Worm (Caenorhabditis elegans) whole organism, L2 larva: Measurements from ENCODE around the gene ZK402.2.

ENCODE experiments used
- C34F6.9 ChIP-seq: fragments of 150-350 bp; optimal IDR thresholded peaks from 2 replicates; lab custom pipeline; 2014; ENCODE audit warnings: missing biosample characterization, missing genetic modification characterization
- F13H6.1 ChIP-seq: sonication (generic microtip); optimal IDR thresholded peaks from 2 replicates; lab custom pipeline; 2016; ENCODE audit warnings: missing genetic modification characterization, missing compliant biosample characterization
- R02D3.7 ChIP-seq: fragments of 150-350 bp; optimal IDR thresholded peaks from 2 replicates; lab custom pipeline; 2014; ENCODE audit warnings: missing biosample characterization, missing genetic modification characterization
- Y55F3AM.14 ChIP-seq: fragments of 200-800 bp; sonication (Bioruptor generic); optimal IDR thresholded peaks from 2 replicates; lab custom pipeline; 2018; ENCODE audit warnings: mild to moderate bottlenecking, missing genetic modification characterization, missing compliant biosample characterization
- ZK546.5 ChIP-seq: sonication (generic microtip); optimal IDR thresholded peaks from 2 replicates; lab custom pipeline; 2017; ENCODE audit warnings: missing biosample characterization, missing genetic modification characterization
- alr-1 ChIP-seq: fragments of 150-350 bp; optimal IDR thresholded peaks from 2 replicates; lab custom pipeline; 2014; ENCODE audit warnings: missing biosample characterization, missing genetic modification characterization
- aly-2 ChIP-seq: fragments of 150-350 bp; optimal IDR thresholded peaks from 2 replicates; lab custom pipeline; 2014; ENCODE audit warnings: missing biosample characterization, missing genetic modification characterization
- ama-1 ChIP-seq: fragments of 150-350 bp; optimal IDR thresholded peaks from 2 replicates; lab custom pipeline; 2018; ENCODE audit warnings: inconsistent platforms
- blmp-1 ChIP-seq: sonication (generic microtip); optimal IDR thresholded peaks from 2 replicates; lab custom pipeline; 2017; ENCODE audit warnings: missing genetic modification characterization, mild to moderate bottlenecking, missing compliant biosample characterization, antibody characterized with exemption, moderate library complexity; ENCODE audit not compliant: insufficient read depth
- ceh-16 ChIP-seq: fragments of 150-350 bp; optimal IDR thresholded peaks from 2 replicates; lab custom pipeline; 2014; ENCODE audit warnings: missing biosample characterization, missing genetic modification characterization
- ceh-82 ChIP-seq: fragments of 150-350 bp; optimal IDR thresholded peaks from 2 replicates; lab custom pipeline; 2014; ENCODE audit warnings: missing biosample characterization, missing genetic modification characterization
- crh-2 ChIP-seq: sonication (generic microtip); optimal IDR thresholded peaks from 2 replicates; lab custom pipeline; 2017; ENCODE audit warnings: missing biosample characterization, missing genetic modification characterization
- dmd-4 ChIP-seq: sonication (generic microtip); optimal IDR thresholded peaks from 2 replicates; lab custom pipeline; 2017; ENCODE audit warnings: missing biosample characterization, missing genetic modification characterization
- egl-27 ChIP-seq: sonication (generic microtip); optimal IDR thresholded peaks from 3 replicates; lab custom pipeline; 2017; ENCODE audit warnings: missing biosample characterization, missing genetic modification reagents, missing genetic modification characterization
- elt-1 ChIP-seq: fragments of 150-350 bp; optimal IDR thresholded peaks from 2 replicates; lab custom pipeline; 2014; ENCODE audit warnings: missing biosample characterization, missing genetic modification characterization
- elt-3 ChIP-seq: sonication (generic microtip); optimal IDR thresholded peaks from 2 replicates; lab custom pipeline; 2017; ENCODE audit warnings: missing biosample characterization, missing genetic modification characterization
- fos-1 ChIP-seq: fragments of 150-350 bp; optimal IDR thresholded peaks from 2 replicates; lab custom pipeline; 2014; ENCODE audit warnings: missing biosample characterization, missing genetic modification characterization
- gmeb-1 ChIP-seq: fragments of 150-350 bp; optimal IDR thresholded peaks from 2 replicates; lab custom pipeline; 2014; ENCODE audit warnings: missing biosample characterization, missing genetic modification characterization
- lin-11 ChIP-seq: fragments of 150-350 bp; sonication (generic microtip); optimal IDR thresholded peaks from 2 replicates; lab custom pipeline; 2014; ENCODE audit warnings: missing biosample characterization, missing genetic modification characterization, inconsistent platforms, mixed read lengths
- lin-13 ChIP-seq: fragments of 150-350 bp; optimal IDR thresholded peaks from 2 replicates; lab custom pipeline; 2014; ENCODE audit warnings: missing biosample characterization, missing genetic modification reagents, missing genetic modification characterization
- lin-39 ChIP-seq: fragments of 150-350 bp; optimal IDR thresholded peaks from 2 replicates; lab custom pipeline; 2014; ENCODE audit warnings: missing biosample characterization, missing genetic modification reagents, missing genetic modification characterization
- lsy-2 ChIP-seq, 2 experiments: fragments of 150-350 bp in 1 of 2; sonication (generic microtip) in 1 of 2; optimal IDR thresholded peaks; 2 replicates each; lab custom pipeline; 2014 to 2017; ENCODE audit warnings: missing biosample characterization in 2 of 2, missing genetic modification characterization in 2 of 2
- mab-5 ChIP-seq: fragments of 150-350 bp; optimal IDR thresholded peaks from 2 replicates; lab custom pipeline; 2014; ENCODE audit warnings: missing biosample characterization, missing genetic modification characterization
- mbf-1 ChIP-seq: sonication (generic microtip); optimal IDR thresholded peaks from 2 replicates; lab custom pipeline; 2017; ENCODE audit warnings: missing biosample characterization, missing genetic modification characterization
- mdl-1 ChIP-seq, 2 experiments: fragments of 150-350 bp in 1 of 2; sonication (generic microtip) in 1 of 2; optimal IDR thresholded peaks; 2 replicates each; lab custom pipeline; 2017; ENCODE audit warnings: missing biosample characterization in 2 of 2, missing genetic modification characterization in 2 of 2
- nhr-10 ChIP-seq: sonication (generic microtip); optimal IDR thresholded peaks from 2 replicates; lab custom pipeline; 2017; ENCODE audit warnings: missing biosample characterization, missing genetic modification characterization
- nhr-11 ChIP-seq: fragments of 150-350 bp; optimal IDR thresholded peaks from 2 replicates; lab custom pipeline; 2014; ENCODE audit warnings: missing biosample characterization, missing genetic modification characterization
- nhr-12 ChIP-seq: fragments of 150-350 bp; optimal IDR thresholded peaks from 2 replicates; lab custom pipeline; 2014; ENCODE audit warnings: missing biosample characterization, missing genetic modification characterization
- nhr-129 ChIP-seq: fragments of 150-350 bp; optimal IDR thresholded peaks from 2 replicates; lab custom pipeline; 2014; ENCODE audit warnings: missing biosample characterization, missing genetic modification characterization
- nhr-21 ChIP-seq: fragments of 150-350 bp; optimal IDR thresholded peaks from 2 replicates; lab custom pipeline; 2014; ENCODE audit warnings: missing biosample characterization, missing genetic modification characterization
- nhr-23 ChIP-seq: fragments of 150-350 bp; optimal IDR thresholded peaks from 2 replicates; lab custom pipeline; 2014; ENCODE audit warnings: missing biosample characterization, missing genetic modification reagents, missing genetic modification characterization
- nhr-237 ChIP-seq: fragments of 150-350 bp; optimal IDR thresholded peaks from 2 replicates; lab custom pipeline; 2014; ENCODE audit warnings: missing biosample characterization, missing genetic modification characterization
- nhr-25 ChIP-seq: fragments of 150-350 bp; sonication (generic microtip); optimal IDR thresholded peaks from 3 replicates; lab custom pipeline; 2014; ENCODE audit warnings: missing biosample characterization, missing genetic modification characterization
- nhr-6 ChIP-seq: fragments of 150-350 bp; optimal IDR thresholded peaks from 2 replicates; lab custom pipeline; 2014; ENCODE audit warnings: missing biosample characterization, missing genetic modification characterization
- nhr-77 ChIP-seq: fragments of 150-350 bp; optimal IDR thresholded peaks from 2 replicates; lab custom pipeline; 2014; ENCODE audit warnings: missing biosample characterization, missing genetic modification characterization
- peb-1 ChIP-seq: fragments of 150-350 bp; optimal IDR thresholded peaks from 2 replicates; lab custom pipeline; 2014; ENCODE audit warnings: missing biosample characterization, missing genetic modification characterization
- sem-4 ChIP-seq: fragments of 150-350 bp; optimal IDR thresholded peaks from 2 replicates; lab custom pipeline; 2014; ENCODE audit warnings: missing biosample characterization, missing genetic modification reagents, missing genetic modification characterization
- skn-1 ChIP-seq: sonication (generic microtip); optimal IDR thresholded peaks from 2 replicates; lab custom pipeline; 2017; ENCODE audit warnings: missing biosample characterization, missing genetic modification characterization
- sma-3 ChIP-seq: sonication (generic microtip); optimal IDR thresholded peaks from 2 replicates; lab custom pipeline; 2016; ENCODE audit warnings: missing genetic modification reagents, missing genetic modification characterization, missing compliant biosample characterization
- sma-9 ChIP-seq, 2 experiments: fragments of 150-350 bp in 1 of 2; sonication (generic microtip) in 1 of 2; optimal IDR thresholded peaks; 2 replicates each; lab custom pipeline; 2014 to 2016; ENCODE audit warnings: missing genetic modification characterization in 2 of 2, mild to moderate bottlenecking in 1 of 2, missing biosample characterization in 1 of 2, missing compliant biosample characterization in 1 of 2, missing genetic modification reagents in 1 of 2, moderate library complexity in 1 of 2
- snpc-4 ChIP-seq: fragments of 150-350 bp; optimal IDR thresholded peaks from 2 replicates; lab custom pipeline; 2014; ENCODE audit warnings: missing biosample characterization, missing genetic modification characterization
- unc-39 ChIP-seq: fragments of 150-350 bp; optimal IDR thresholded peaks from 2 replicates; lab custom pipeline; 2014; ENCODE audit warnings: missing biosample characterization, missing genetic modification characterization
- unc-55 ChIP-seq: fragments of 150-350 bp; sonication (generic microtip); optimal IDR thresholded peaks from 3 replicates; lab custom pipeline; 2014; ENCODE audit warnings: missing biosample characterization, missing genetic modification reagents, missing genetic modification characterization
- unc-62 ChIP-seq: fragments of 150-350 bp; optimal IDR thresholded peaks from 2 replicates; lab custom pipeline; 2014; ENCODE audit warnings: missing biosample characterization, missing genetic modification reagents, missing genetic modification characterization
- zag-1 ChIP-seq: fragments of 150-350 bp; optimal IDR thresholded peaks from 2 replicates; lab custom pipeline; 2014; ENCODE audit warnings: missing biosample characterization, missing genetic modification characterization
- ztf-1 ChIP-seq: fragments of 200-800 bp; sonication (Bioruptor generic); conservative IDR thresholded peaks from 2 replicates; pipeline ENCODE4 v1.3.6; 2022; ENCODE audit warnings: missing genetic modification characterization, missing compliant biosample characterization
- ztf-11 ChIP-seq: sonication (generic microtip); optimal IDR thresholded peaks from 2 replicates; lab custom pipeline; 2017; ENCODE audit warnings: missing biosample characterization, missing genetic modification characterization
- ztf-4 ChIP-seq: fragments of 150-350 bp; optimal IDR thresholded peaks from 2 replicates; lab custom pipeline; 2014; ENCODE audit warnings: missing biosample characterization, missing genetic modification characterization

ZK402.2 gene

ce11 chrX:1450352-1450818, 46.8 kb downstream of the ZK402.2 start, which contains the start of gene W05H7.1:
Gene W05H7.1 (plus strand): TSS chrX:1450768.
- TF ChIP-seq ztf-4 (no peak), skn-1 (tag; lab: Kevin White, UChicago) (no peak), F13H6.1 (tag; lab: Kevin White, UChicago) (peak; percentile 37), peb-1 (tag; lab: Kevin White, UChicago) (no peak), ztf-1 (GFP tag; lab: Robert Waterston, UW) (no peak), gmeb-1 (tag; lab: Kevin White, UChicago) (no peak), aly-2 (no peak), ztf-11 (no peak), unc-62 (GFP tag; lab: Kevin White, UChicago) (no peak), egl-27 (tag; lab: Kevin White, UChicago) (no peak), lin-39 (tag; lab: Kevin White, UChicago) (no peak), blmp-1 (tag; lab: Kevin White, UChicago) (no peak), unc-55 (peak; percentile 72), nhr-237 (tag; lab: Kevin White, UChicago) (no peak), nhr-129 (tag; lab: Kevin White, UChicago) (peak; percentile 70), fos-1 (tag; lab: Kevin White, UChicago) (peak; percentile 18), nhr-12 (no peak), nhr-11 (no peak), unc-39 (no peak), sma-9 (GFP tag; optimal IDR thresholded peaks at IDR 0.05; lab: Kevin White, UChicago) (peak; percentile 28), sma-9 (tag; optimal IDR thresholded peaks at IDR 0.05; lab: Kevin White, UChicago) (no peak), lin-11 (tag; lab: Kevin White, UChicago) (peak; percentile 41), nhr-6 (no peak), nhr-25 (tag; lab: Kevin White, UChicago) (peak; percentile 38), nhr-10 (tag; lab: Kevin White, UChicago) (no peak), C34F6.9 (tag; lab: Kevin White, UChicago) (peak; percentile 60), lsy-2 (tag; optimal IDR thresholded peaks at IDR 0.05; lab: Kevin White, UChicago) (peak in 1 of 2 experiments; percentile 51), crh-2 (tag; lab: Kevin White, UChicago) (peak; percentile 51), dmd-4 (tag; lab: Kevin White, UChicago) (no peak), ZK546.5 (tag; lab: Kevin White, UChicago) (no peak), elt-1 (tag; lab: Kevin White, UChicago) (no peak), alr-1 (tag; lab: Kevin White, UChicago) (no peak), nhr-23 (tag; lab: Kevin White, UChicago) (no peak), snpc-4 (no peak), Y55F3AM.14 (no peak), R02D3.7 (tag; lab: Kevin White, UChicago) (no peak), sma-3 (GFP tag; lab: Kevin White, UChicago) (peak; percentile 3), nhr-77 (tag; lab: Kevin White, UChicago) (no peak), ceh-82 (tag; lab: Kevin White, UChicago) (no peak), mdl-1 (tag; optimal IDR thresholded peaks at IDR 0.05; lab: Kevin White, UChicago) (peak in 1 of 2 experiments; percentile 22), ceh-16 (tag; lab: Kevin White, UChicago) (no peak), ama-1 (lab: Kevin White, UChicago) (no peak), mbf-1 (tag; lab: Kevin White, UChicago) (no peak), sem-4 (tag; lab: Kevin White, UChicago) (no peak), mab-5 (tag; lab: Kevin White, UChicago) (no peak), zag-1 (tag; lab: Kevin White, UChicago) (no peak), nhr-21 (tag; lab: Kevin White, UChicago) (no peak), lin-13 (GFP tag; lab: Kevin White, UChicago) (peak; percentile 14), elt-3 (no peak)
